Worm (Caenorhabditis elegans) whole organism, L1 larva: ENCODE data around the gene rpb-4.

Experiments used
- fkh-10 ChIP-seq: sonication (generic microtip); optimal IDR thresholded peaks from 2 replicates; lab custom pipeline; 2017; ENCODE audit warnings: missing biosample characterization, missing genetic modification reagents, missing genetic modification characterization
- fkh-4 ChIP-seq: sonication (generic microtip); optimal IDR thresholded peaks from 2 replicates; lab custom pipeline; 2016; ENCODE audit warnings: missing compliant biosample characterization, missing genetic modification characterization, borderline replicate concordance
- lin-15B ChIP-seq: fragments of 150-350 bp; sonication (generic microtip); optimal IDR thresholded peaks from 3 replicates; lab custom pipeline; 2014; ENCODE audit warnings: missing biosample characterization, missing genetic modification characterization
- lir-3 ChIP-seq: sonication (generic microtip); optimal IDR thresholded peaks from 2 replicates; lab custom pipeline; 2016; ENCODE audit warnings: mild to moderate bottlenecking, missing genetic modification characterization, moderate library complexity, missing compliant biosample characterization; ENCODE audit not compliant: poor library complexity
- mep-1 ChIP-seq: fragments of 150-350 bp; optimal IDR thresholded peaks from 2 replicates; lab custom pipeline; 2014; ENCODE audit warnings: missing biosample characterization, missing genetic modification characterization
- nhr-237 ChIP-seq: fragments of 150-350 bp; optimal IDR thresholded peaks from 2 replicates; lab custom pipeline; 2014; ENCODE audit warnings: missing biosample characterization, missing genetic modification characterization
- nhr-28 ChIP-seq: fragments of 150-350 bp; optimal IDR thresholded peaks from 2 replicates; lab custom pipeline; 2014; ENCODE audit warnings: missing biosample characterization, missing genetic modification characterization
- nhr-77 ChIP-seq: fragments of 150-350 bp; optimal IDR thresholded peaks from 2 replicates; lab custom pipeline; 2014; ENCODE audit warnings: missing biosample characterization, missing genetic modification characterization
- rnt-1 ChIP-seq: sonication (generic microtip); optimal IDR thresholded peaks from 2 replicates; lab custom pipeline; 2016; ENCODE audit warnings: mild to moderate bottlenecking, missing genetic modification characterization, moderate library complexity, missing compliant biosample characterization
- ztf-11 ChIP-seq, 2 experiments: sonication (generic microtip); optimal IDR thresholded peaks; 2 replicates each; lab custom pipeline; 2016 to 2017; ENCODE audit warnings: missing genetic modification characterization in 2 of 2, missing biosample characterization in 1 of 2, missing compliant biosample characterization in 1 of 2
- ztf-4 ChIP-seq: fragments of 150-350 bp; optimal IDR thresholded peaks from 2 replicates; lab custom pipeline; 2014; ENCODE audit warnings: missing biosample characterization, missing genetic modification characterization

ce11 chrII:7393922-7394689, 19.8 kb downstream of the rpb-4 start:
- TF ChIP-seq nhr-77 (tag; lab: Kevin White, UChicago): no peak
- TF ChIP-seq ztf-11 (tag; optimal IDR thresholded peaks at IDR 0.05; lab: Kevin White, UChicago): no peak
- no peak for TF ChIP-seq rnt-1
- TF ChIP-seq nhr-28 (tag; lab: Kevin White, UChicago): no peak
- TF ChIP-seq ztf-4 (tag; lab: Kevin White, UChicago): no peak
- no peak for TF ChIP-seq lin-15B (tag; lab: Kevin White, UChicago)
- no peak for TF ChIP-seq fkh-10 (GFP tag; lab: Kevin White, UChicago)
- TF ChIP-seq lir-3 (tag; lab: Kevin White, UChicago): no peak
- peak; percentile 30 for TF ChIP-seq mep-1 (tag; lab: Kevin White, UChicago)
- no peak for TF ChIP-seq fkh-4 (tag; lab: Kevin White, UChicago)
- TF ChIP-seq nhr-237 (tag; lab: Kevin White, UChicago): no peak
